Fruit fly (Drosophila melanogaster): ENCODE results near the gene CG34247.
A peak's percentile ranks its signal among the peaks of the same experiment; 100 is the strongest.

Gene CG34247

DNA sequence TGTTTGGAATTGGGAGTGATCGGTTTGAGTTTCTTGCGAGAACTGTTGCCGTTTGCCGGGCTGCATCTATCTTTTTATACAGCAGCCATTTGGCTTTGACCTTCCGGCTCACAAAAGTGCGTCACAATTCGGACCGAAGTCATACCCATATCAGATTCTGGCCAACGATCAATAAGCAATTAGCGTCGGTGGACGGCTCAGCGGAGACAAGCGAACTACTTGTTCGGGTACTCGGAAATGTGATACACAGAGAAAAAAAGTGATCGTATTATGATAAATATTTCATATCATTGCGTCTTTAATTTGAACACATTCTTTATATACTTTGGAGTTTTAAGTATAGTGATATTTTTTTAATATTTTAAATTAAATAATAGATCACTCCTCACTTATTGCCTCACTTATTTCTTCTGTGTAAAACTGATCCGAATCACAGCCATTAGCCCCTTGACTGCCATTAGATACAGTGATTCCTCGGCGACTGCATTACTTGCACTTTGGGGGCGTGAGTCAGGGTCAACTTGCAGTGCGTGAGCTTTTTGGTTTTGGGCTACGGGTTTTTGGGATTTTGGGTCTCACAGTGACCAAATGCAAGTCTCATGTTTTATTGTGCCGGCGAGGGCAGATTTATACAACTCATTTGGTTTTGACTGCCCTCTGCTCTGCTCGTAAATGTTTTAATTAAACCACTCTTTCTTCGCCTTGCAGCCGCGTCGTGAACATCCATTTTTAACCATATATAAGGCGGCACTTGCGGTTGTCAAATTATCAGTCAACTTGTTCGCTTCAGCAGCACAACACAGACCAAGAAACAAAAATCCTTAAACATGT, 44.6 kb upstream of the CG34247 start, which contains the start of the genes CG13043 and CG13063 (continued):
- TF ChIP-seq CG11504 (tag; optimal IDR thresholded peaks at IDR 0.05) (peak; percentile 59), Doc2 (GFP tag; IDR thresholded peaks at IDR 0.05) (no peak), knrl (GFP tag; IDR thresholded peaks at IDR 0.05; ENCODE audit: partially characterized antibody) (no peak), CG30431 (GFP tag; optimal IDR thresholded peaks at IDR 0.05) (no peak), kay (GFP tag; optimal IDR thresholded peaks at IDR 0.05) (no peak), crol (GFP tag; IDR thresholded peaks at IDR 0.05) (no peak), CG8290 (GFP tag; optimal IDR thresholded peaks at IDR 0.05) (no peak), CG8290 (tag; optimal IDR thresholded peaks at IDR 0.05) (no peak), lbe (GFP tag; optimal IDR thresholded peaks at IDR 0.05) (no peak), B-H1 (GFP tag; IDR thresholded peaks at IDR 0.05) (no peak), ci (GFP tag; IDR thresholded peaks at IDR 0.05) (0 out of 3 replicates have a peak, but pooled peaks have one; percentile 32), CG6689 (GFP tag; IDR thresholded peaks at IDR 0.05) (no peak), Dek (tag; optimal IDR thresholded peaks at IDR 0.05) (no peak), CG8089 (GFP tag; optimal IDR thresholded peaks at IDR 0.05) (no peak), sr (GFP tag; IDR thresholded peaks at IDR 0.05) (no peak), CG34224 (GFP tag; IDR thresholded peaks at IDR 0.05; ENCODE audit: partially characterized antibody) (no peak), pita (GFP tag; optimal IDR thresholded peaks at IDR 0.05) (no peak), lmd (GFP tag; IDR thresholded peaks at IDR 0.05) (no peak), CG1024 (GFP tag; IDR thresholded peaks at IDR 0.05) (no peak), CG17912 (GFP tag; optimal IDR thresholded peaks at IDR 0.05) (no peak), zfh2 (GFP tag; optimal IDR thresholded peaks at IDR 0.05) (no peak), CG15696 (tag; optimal IDR thresholded peaks at IDR 0.05) (no peak), YL-1 (GFP tag; optimal IDR thresholded peaks at IDR 0.05) (no peak), chm (GFP tag; IDR thresholded peaks at IDR 0.05) (no peak), CG15269 (tag; optimal IDR thresholded peaks at IDR 0.05) (peak; percentile 41), bsh (GFP tag; optimal IDR thresholded peaks at IDR 0.05) (no peak), CG18599 (GFP tag; optimal IDR thresholded peaks at IDR 0.05) (no peak), C15 (GFP tag; IDR thresholded peaks at IDR 0.05) (no peak), CG15601 (tag; optimal IDR thresholded peaks at IDR 0.05) (no peak), dm (GFP tag; optimal IDR thresholded peaks at IDR 0.05) (no peak), Sox102F (GFP tag; optimal IDR thresholded peaks at IDR 0.05) (peak; percentile 35), unpg (GFP tag; optimal IDR thresholded peaks at IDR 0.05) (peak; percentile 42), MBD-R2 (GFP tag; IDR thresholded peaks at IDR 0.05) (no peak), CG17568 (GFP tag; optimal IDR thresholded peaks at IDR 0.05) (no peak), CG15073 (GFP tag; optimal IDR thresholded peaks at IDR 0.05) (no peak), so (GFP tag; IDR thresholded peaks at IDR 0.05) (no peak), tx (GFP tag; optimal IDR thresholded peaks at IDR 0.05) (no peak), CG16815 (GFP tag; optimal IDR thresholded peaks at IDR 0.05) (no peak), aop (GFP tag; IDR thresholded peaks at IDR 0.05) (no peak), pb (GFP tag; optimal IDR thresholded peaks at IDR 0.05) (no peak), Sox100B (GFP tag; optimal IDR thresholded peaks at IDR 0.05) (peak; percentile 32), yki (optimal IDR thresholded peaks at IDR 0.05) (no peak), CG13123 (GFP tag; optimal IDR thresholded peaks at IDR 0.05) (no peak), Poxn (GFP tag; IDR thresholded peaks at IDR 0.05) (no peak), sisA (GFP tag; IDR thresholded peaks at IDR 0.05) (no peak), CG11695 (GFP tag; IDR thresholded peaks at IDR 0.05) (no peak), CG17359 (tag; optimal IDR thresholded peaks at IDR 0.05) (no peak), CG5953 (GFP tag; IDR thresholded peaks at IDR 0.05) (no peak), CG7556 (GFP tag; optimal IDR thresholded peaks at IDR 0.05) (peak; percentile 11), fd3F (GFP tag; optimal IDR thresholded peaks at IDR 0.05) (no peak), ap (GFP tag; IDR thresholded peaks at IDR 0.05) (no peak)
